Fruit fly (Drosophila melanogaster): ENCODE results near the gene CG2150.

The CG2150 gene

DNA sequence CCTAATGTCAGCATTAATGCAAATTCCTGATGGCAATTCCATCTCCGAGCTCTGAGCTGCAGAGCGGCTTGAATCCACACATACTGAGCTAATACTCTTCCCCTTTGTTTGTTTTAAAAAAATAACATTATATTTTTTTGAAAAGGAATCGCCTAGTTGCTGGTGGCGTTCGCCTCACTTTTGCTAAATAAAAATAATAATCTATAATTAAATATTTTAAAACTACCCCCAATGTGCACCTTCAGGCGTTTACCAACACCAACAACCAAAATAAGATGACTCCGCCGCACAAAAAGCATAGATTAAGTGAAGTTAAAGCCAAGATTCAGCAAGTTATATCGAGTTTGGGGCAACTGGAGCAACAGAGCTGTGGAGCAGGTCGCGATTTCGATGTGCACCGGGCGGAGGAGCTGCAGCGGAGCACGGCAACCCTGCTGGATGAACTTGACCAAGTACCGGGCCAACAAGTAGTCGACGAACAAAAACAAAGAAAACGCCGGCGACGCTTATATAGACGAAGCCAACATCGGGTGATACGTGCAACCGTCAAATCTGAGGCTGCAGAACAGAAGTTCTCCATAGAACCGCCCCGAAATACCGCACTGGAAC lies 20.4 kb downstream of the CG2150 start, which contains the start of gene CG1896 (continued):
- TF ChIP-seq CG7987 (GFP tag; optimal IDR thresholded peaks at IDR 0.05) (peak; percentile 1), run (tag; optimal IDR thresholded peaks at IDR 0.05) (no peak), ttk (GFP tag; IDR thresholded peaks at IDR 0.05) (peak; percentile 78; the same call in 1 of the 2 replicates), sens (GFP tag) (peak; percentile 77), CG32532 (GFP tag; IDR thresholded peaks at IDR 0.05) (peak; percentile 41; the same call in 1 of the 2 replicates), CG17802 (tag; optimal IDR thresholded peaks at IDR 0.05) (peak; percentile 12), CG10543 (GFP tag; optimal IDR thresholded peaks at IDR 0.05) (no peak), CG7839 (tag; optimal IDR thresholded peaks at IDR 0.05) (peak; percentile 44), oc (tag; optimal IDR thresholded peaks at IDR 0.05) (peak; percentile 1), Optix (GFP tag; IDR thresholded peaks at IDR 0.05) (peak; percentile 65; the same call in 2 of the 3 replicates), hbn (GFP tag; IDR thresholded peaks at IDR 0.05; ENCODE audit: partially characterized antibody) (no peak), CG3407 (GFP tag; optimal IDR thresholded peaks at IDR 0.05) (peak; percentile 22), grau (tag; optimal IDR thresholded peaks at IDR 0.05) (peak; percentile 29), Hmr (GFP tag; optimal IDR thresholded peaks at IDR 0.05) (peak; percentile 13), CG31365 (tag; optimal IDR thresholded peaks at IDR 0.05) (no peak), ranshi (GFP tag; IDR thresholded peaks at IDR 0.05) (peak; percentile 48), CG6854 (GFP tag; optimal IDR thresholded peaks at IDR 0.05) (no peak), CG7372 (GFP tag; IDR thresholded peaks at IDR 0.05) (no peak), CG17385 (GFP tag; optimal IDR thresholded peaks at IDR 0.05) (peak; percentile 50), maf-S (GFP tag; optimal IDR thresholded peaks at IDR 0.05) (no peak), Mes4 (GFP tag; optimal IDR thresholded peaks at IDR 0.05) (no peak), Dip2 (GFP tag; IDR thresholded peaks at IDR 0.05) (no peak), aop (GFP tag; IDR thresholded peaks at IDR 0.05) (no peak), stc (GFP tag; IDR thresholded peaks at IDR 0.05) (peak; percentile 54), CG3847 (GFP tag; IDR thresholded peaks at IDR 0.05) (peak; percentile 34), stwl (tag; optimal IDR thresholded peaks at IDR 0.05) (peak; percentile 59), CG9215 (GFP tag; IDR thresholded peaks at IDR 0.05) (no peak), CG8388 (GFP tag; optimal IDR thresholded peaks at IDR 0.05) (peak; percentile 17), schlank (tag; optimal IDR thresholded peaks at IDR 0.05) (no peak), Trl (optimal IDR thresholded peaks at IDR 0.05) (no peak), Trl (GFP tag; optimal IDR thresholded peaks at IDR 0.05) (no peak), vvl (GFP tag; IDR thresholded peaks at IDR 0.05) (peak; percentile 70), CG9876 (GFP tag; optimal IDR thresholded peaks at IDR 0.05) (no peak), sr (GFP tag; IDR thresholded peaks at IDR 0.05) (no peak), HLH3B (GFP tag; IDR thresholded peaks at IDR 0.05) (0 out of 2 replicates have a peak, but pooled peaks have one; percentile 10), fd96Cb (tag; optimal IDR thresholded peaks at IDR 0.05) (peak; percentile 26), Usf (GFP tag; optimal IDR thresholded peaks at IDR 0.05) (no peak), dmrt11E (tag; optimal IDR thresholded peaks at IDR 0.05) (peak; percentile 30), Xrp1 (GFP tag; IDR thresholded peaks at IDR 0.05) (peak; percentile 66), seq (GFP tag; IDR thresholded peaks at IDR 0.05) (peak; percentile 71), NK7.1 (GFP tag; optimal IDR thresholded peaks at IDR 0.05) (no peak), h (optimal IDR thresholded peaks at IDR 0.05) (no peak), disco-r (GFP tag; optimal IDR thresholded peaks at IDR 0.05) (no peak), CG12104 (GFP tag; optimal IDR thresholded peaks at IDR 0.05) (peak; percentile 25), ci (GFP tag; IDR thresholded peaks at IDR 0.05) (peak; percentile 57; the same call in 1 of the 3 replicates), Dek (tag; optimal IDR thresholded peaks at IDR 0.05) (peak; percentile 6), pzg (GFP tag; optimal IDR thresholded peaks at IDR 0.05) (peak; percentile 17), crp (GFP tag; optimal IDR thresholded peaks at IDR 0.05) (no peak), CG15696 (tag; optimal IDR thresholded peaks at IDR 0.05) (no peak), CG17829 (tag; optimal IDR thresholded peaks at IDR 0.05) (peak; percentile 50), Hr39 (optimal IDR thresholded peaks at IDR 0.05) (no peak)

Data from whole organism, embryonic.